Fruit fly (Drosophila melanogaster): ENCODE results near the gene CG18789.

DNA sequence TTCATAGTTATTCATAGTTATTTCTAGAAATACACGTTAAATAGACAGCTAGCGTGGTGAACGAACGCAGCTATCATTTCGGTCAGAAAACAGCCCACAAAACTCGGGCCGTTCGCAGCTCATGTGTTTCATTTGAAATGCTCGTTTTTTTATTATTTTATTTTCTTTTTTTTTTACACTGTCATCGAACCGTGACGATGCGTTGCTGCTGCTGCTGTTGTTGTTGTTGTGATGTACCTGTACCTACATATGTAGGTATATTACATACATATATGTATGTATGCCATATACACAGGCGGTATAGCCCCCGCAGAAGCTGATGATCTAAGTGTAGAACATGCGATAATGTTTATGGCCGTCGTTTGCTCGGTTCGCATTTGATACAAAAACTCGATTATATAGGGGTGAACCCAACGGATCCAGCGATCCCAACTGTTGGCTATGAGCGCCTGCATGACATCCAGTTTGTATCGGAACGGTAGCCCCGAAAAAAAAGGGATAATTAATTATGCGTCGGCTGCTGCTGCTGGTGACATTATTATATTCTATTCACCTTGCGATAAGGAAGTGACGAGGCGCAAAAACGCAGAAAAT, 22.0 kb downstream of the CG18789 start:
- TF ChIP-seq Abd-B (GFP tag; optimal IDR thresholded peaks at IDR 0.05) (no peak), psq (GFP tag; optimal IDR thresholded peaks at IDR 0.05) (no peak), woc (GFP tag; optimal IDR thresholded peaks at IDR 0.05) (no peak), OdsH (GFP tag; optimal IDR thresholded peaks at IDR 0.05) (no peak), dmrt93B (GFP tag; optimal IDR thresholded peaks at IDR 0.05) (no peak), pan (optimal IDR thresholded peaks at IDR 0.05) (no peak), ey (GFP tag; optimal IDR thresholded peaks at IDR 0.05) (no peak), usp (GFP tag; optimal IDR thresholded peaks at IDR 0.05) (no peak), foxo (GFP tag; optimal IDR thresholded peaks at IDR 0.05) (no peak), Hr78 (GFP tag; optimal IDR thresholded peaks at IDR 0.05) (no peak), sage (GFP tag; optimal IDR thresholded peaks at IDR 0.05) (no peak), Vsx2 (GFP tag; optimal IDR thresholded peaks at IDR 0.05; ENCODE audit: partially characterized antibody) (no peak), Jra (GFP tag; optimal IDR thresholded peaks at IDR 0.05) (no peak)

Measured in whole organism, wandering third instar larva.